Fruit fly (Drosophila melanogaster) S2 (cell line): ENCODE data around the gene CG11597.

Source experiments
- CG8478 ChIP-seq: fragments of >200 bp; optimal IDR thresholded peaks from 2 replicates; lab custom pipeline; 2018
- CTCF ChIP-seq, 2 experiments: fragments of >200 bp; optimal IDR thresholded peaks; 2 replicates each; lab custom pipeline; 2018

CG11597 gene

DNA sequence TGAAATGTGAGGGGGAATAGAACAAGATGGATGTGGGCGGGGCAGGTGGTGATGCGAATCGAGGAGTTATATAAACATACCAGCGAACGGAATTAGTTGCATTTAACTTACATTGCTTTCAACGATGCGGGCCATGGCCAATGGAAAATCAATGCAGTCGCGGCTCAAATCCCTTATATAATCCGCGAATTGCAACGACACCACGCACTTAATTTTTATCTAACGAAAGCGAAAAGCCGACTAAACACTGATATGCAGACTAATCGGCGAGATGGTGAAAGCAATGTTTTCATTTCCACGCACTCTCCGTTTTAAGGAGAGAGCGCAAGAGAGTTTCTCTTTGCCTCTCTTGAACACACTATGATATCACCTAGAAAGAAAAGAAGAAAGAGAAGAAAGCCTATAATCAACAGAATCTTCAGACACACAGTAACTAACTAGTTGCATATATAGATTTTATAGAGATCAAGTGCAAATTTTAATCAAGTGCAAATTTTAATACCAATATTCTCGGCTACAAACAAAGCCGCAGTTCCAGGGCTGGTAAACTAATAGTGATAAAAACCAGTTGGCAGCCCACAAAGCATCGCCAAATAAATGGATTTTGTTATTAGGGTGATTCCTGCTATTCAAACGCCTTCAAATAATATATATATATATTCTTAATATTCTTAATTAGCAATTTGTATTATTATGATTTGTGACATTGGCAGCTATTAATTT is at the start of gene CG11597, which contains the start of gene CG5946:
CG11597 (minus strand) TSS at position 553 of the 723 bp plus-strand sequence.
CG5946 (minus strand) TSS at position 553 of the 723 bp plus-strand sequence.
- no peak for TF ChIP-seq CG8478 (lab: Kevin White, UChicago)
- TF ChIP-seq CTCF (optimal IDR thresholded peaks at IDR 0.05; lab: Kevin White, UChicago): no peak

dm6 chr3L:11871205-11871604 is 49.1 kb upstream of the CG11597 start, which contains the start of gene CG5906:
TSS of gene CG5906 (minus strand) at chr3L:11871305.
- TF ChIP-seq CG8478 (lab: Kevin White, UChicago): no peak
- no peak for TF ChIP-seq CTCF (optimal IDR thresholded peaks at IDR 0.05; lab: Kevin White, UChicago)

DNA sequence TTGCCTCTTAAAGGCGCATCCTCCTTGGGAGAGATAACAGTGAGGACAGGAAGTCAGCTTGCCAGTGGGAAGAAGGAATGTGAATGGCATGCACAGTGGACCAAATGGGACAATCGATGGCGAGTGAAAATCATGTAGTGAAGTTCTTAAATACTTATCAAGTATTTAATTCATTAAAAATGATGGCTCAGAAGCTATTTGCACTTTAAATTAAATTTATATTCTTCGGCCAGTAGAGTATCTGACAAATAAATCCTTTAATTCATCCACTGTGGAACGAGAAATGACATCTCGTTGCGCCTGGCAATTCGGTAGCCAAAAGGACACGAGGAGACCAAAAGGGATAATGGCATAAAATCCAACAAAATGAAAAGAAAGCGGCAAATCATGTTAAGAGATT is 47.3 kb upstream of the CG11597 start:
- TF ChIP-seq CG8478 (lab: Kevin White, UChicago): no peak
- TF ChIP-seq CTCF (optimal IDR thresholded peaks at IDR 0.05; lab: Kevin White, UChicago): no peak

DNA sequence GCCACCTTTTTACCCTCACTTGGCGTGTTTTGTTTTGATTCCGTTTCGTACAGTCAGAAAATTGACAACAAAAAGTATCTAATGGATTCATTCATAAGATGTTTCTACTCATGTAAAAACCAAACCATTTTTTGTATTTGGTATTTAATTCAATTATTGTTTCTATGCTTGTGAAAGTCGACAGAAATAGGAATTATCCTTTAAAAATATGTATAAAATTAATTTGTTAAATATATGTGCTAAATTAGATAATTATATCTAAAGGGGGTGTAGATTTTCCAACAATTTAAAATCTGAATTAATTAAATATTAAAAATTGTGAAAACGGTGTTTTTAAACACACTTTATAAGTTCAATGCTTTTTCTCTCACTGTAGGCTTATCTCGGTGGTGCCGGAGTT is 41.5 kb upstream of the CG11597 start:
- TF ChIP-seq CTCF (optimal IDR thresholded peaks at IDR 0.05; lab: Kevin White, UChicago) (no peak), CG8478 (lab: Kevin White, UChicago) (no peak)

- TF ChIP-seq CG8478 (lab: Kevin White, UChicago): no peak
- no peak for TF ChIP-seq CTCF (optimal IDR thresholded peaks at IDR 0.05; lab: Kevin White, UChicago)
Observed at dm6 chr3L:11862266-11862665, 40.2 kb upstream of the CG11597 start.

- TF ChIP-seq CTCF (optimal IDR thresholded peaks at IDR 0.05; lab: Kevin White, UChicago): no peak
Observed at dm6 chr3L:11858745-11859144, 36.7 kb upstream of the CG11597 start.

DNA sequence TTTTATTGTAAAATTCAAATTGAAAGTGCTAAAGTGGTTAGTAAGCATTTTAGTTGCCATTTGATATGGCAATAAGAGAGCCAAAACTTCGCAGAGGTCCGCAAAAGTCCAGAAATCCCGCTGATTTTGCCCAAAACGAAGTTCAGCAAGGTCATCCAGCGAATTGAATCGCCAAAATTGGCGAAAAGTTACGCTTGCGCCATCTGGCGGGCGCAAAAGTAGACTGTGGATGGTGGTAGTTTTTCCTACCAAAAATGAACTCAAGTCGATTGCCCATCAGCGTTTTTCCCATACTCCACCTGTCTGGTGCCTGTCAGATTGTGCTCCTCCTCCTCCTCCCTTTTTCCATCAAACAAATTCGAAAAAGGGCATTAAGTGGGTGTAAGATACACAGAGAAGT is 30.8 kb upstream of the CG11597 start:
- TF ChIP-seq CTCF (optimal IDR thresholded peaks at IDR 0.05; lab: Kevin White, UChicago): peak; percentile 67 to 70
- no peak for TF ChIP-seq CG8478 (lab: Kevin White, UChicago)

dm6 chr3L:11847703-11848102 is 25.6 kb upstream of the CG11597 start, which contains the start of gene CG12521:
TSS of gene CG12521 (minus strand) at chr3L:11847803.
- TF ChIP-seq CG8478 (lab: Kevin White, UChicago) (no peak), CTCF (optimal IDR thresholded peaks at IDR 0.05; lab: Kevin White, UChicago) (no peak)

dm6 chr3L:11836575-11837077 is 14.6 kb upstream of the CG11597 start, which contains the start of gene CG43064:
TSS of gene CG43064 (minus strand) at chr3L:11836721.
- TF ChIP-seq CTCF (optimal IDR thresholded peaks at IDR 0.05; lab: Kevin White, UChicago) (no peak), CG8478 (lab: Kevin White, UChicago) (no peak)

DNA sequence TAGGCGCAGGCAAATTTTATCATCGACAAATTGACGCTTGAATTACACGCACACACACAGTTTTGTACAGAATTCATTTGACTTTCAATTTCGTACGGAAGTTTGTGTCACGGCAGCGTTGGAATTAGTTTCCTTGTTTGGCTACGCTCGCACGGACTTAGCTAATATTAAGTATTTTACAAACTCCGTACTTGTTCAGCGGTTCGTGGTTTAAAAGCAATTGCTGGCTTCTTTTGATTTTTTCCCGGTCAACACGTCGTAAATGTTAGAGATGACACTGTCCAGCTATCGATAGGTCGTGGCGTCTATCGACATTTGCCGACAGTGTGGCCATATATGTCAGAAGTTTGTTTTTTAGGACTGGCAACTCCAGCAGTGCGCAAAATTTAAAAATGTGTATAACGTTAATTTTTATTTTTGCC is 11.2 kb upstream of the CG11597 start, which contains the start of gene CycA:
CycA (minus strand) TSS at position 283 of the 422 bp plus-strand sequence.
- TF ChIP-seq CG8478 (lab: Kevin White, UChicago): no peak
- TF ChIP-seq CTCF (optimal IDR thresholded peaks at IDR 0.05; lab: Kevin White, UChicago): peak; percentile 25 to 49

dm6 chr3L:11832360-11833295 is 10.6 kb upstream of the CG11597 start:
- no peak for TF ChIP-seq CTCF (optimal IDR thresholded peaks at IDR 0.05; lab: Kevin White, UChicago)
- TF ChIP-seq CG8478 (lab: Kevin White, UChicago): no peak

- TF ChIP-seq CG8478 (lab: Kevin White, UChicago) (no peak), CTCF (optimal IDR thresholded peaks at IDR 0.05; lab: Kevin White, UChicago) (no peak)
Observed at dm6 chr3L:11831199-11831598, 9.1 kb upstream of the CG11597 start.

DNA sequence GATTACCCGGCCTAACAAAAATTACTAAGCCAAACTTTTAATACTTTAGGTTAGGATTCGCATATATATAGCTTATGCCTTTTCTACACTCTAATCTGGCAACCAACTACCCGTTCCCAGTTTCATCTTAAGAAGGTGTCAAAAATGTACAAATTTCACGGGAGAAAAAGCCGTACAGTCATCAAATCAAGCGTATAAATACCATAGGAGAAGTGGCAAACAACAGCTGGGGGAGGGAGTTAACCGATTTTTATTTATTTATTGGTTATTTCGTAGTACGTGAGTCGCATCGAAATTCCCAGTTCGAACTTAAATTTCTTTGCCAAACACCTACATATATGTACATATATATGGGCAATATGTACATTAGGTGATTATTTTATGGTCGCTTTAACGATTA is 6.7 kb upstream of the CG11597 start, which contains the start of gene CG7264:
CG7264 (plus strand) TSS at position 301 of the 400 bp plus-strand sequence.
- no peak for TF ChIP-seq CTCF (optimal IDR thresholded peaks at IDR 0.05; lab: Kevin White, UChicago)
- no peak for TF ChIP-seq CG8478 (lab: Kevin White, UChicago)

- no peak for TF ChIP-seq CG8478 (lab: Kevin White, UChicago)
- no peak for TF ChIP-seq CTCF (optimal IDR thresholded peaks at IDR 0.05; lab: Kevin White, UChicago)
Observed at dm6 chr3L:11825560-11826153, 3.6 kb upstream of the CG11597 start, which contains the start of gene CG32095. TSS of gene CG32095 (minus strand) at chr3L:11825732.
